Worm (Caenorhabditis elegans): Measurements from ENCODE around the gene F35E8.10.

- TF ChIP-seq him-1 (tag; optimal IDR thresholded peaks at IDR 0.05) (no peak), dao-5 (tag; optimal IDR thresholded peaks at IDR 0.05) (no peak)
These were observed 34.8 kb upstream of the F35E8.10 start, which contains the start of gene srw-57 for ce11 chrV:15954932-15955331.
